Worm (Caenorhabditis elegans): ENCODE measurements around the gene C46F9.6.

Gene C46F9.6

ce11 chrII:1895278-1895677 is 2.8 kb upstream of the C46F9.6 start, which contains the start of gene C46F9.5:
Gene C46F9.5 (plus strand): TSS chrII:1895578.
- TF ChIP-seq ZK546.5 (tag; optimal IDR thresholded peaks at IDR 0.05), result no peak
- TF ChIP-seq mbf-1 (tag; optimal IDR thresholded peaks at IDR 0.05), result no peak
- no peak for TF ChIP-seq unc-62 (GFP tag; optimal IDR thresholded peaks at IDR 0.05)

- TF ChIP-seq alr-1 (tag; optimal IDR thresholded peaks at IDR 0.05) (no peak), elt-1 (tag; optimal IDR thresholded peaks at IDR 0.05) (no peak), nhr-129 (tag; optimal IDR thresholded peaks at IDR 0.05) (no peak), nhr-237 (tag; optimal IDR thresholded peaks at IDR 0.05) (no peak), dmd-4 (tag; optimal IDR thresholded peaks at IDR 0.05) (no peak), egl-27 (tag; optimal IDR thresholded peaks at IDR 0.05) (no peak), peb-1 (tag; optimal IDR thresholded peaks at IDR 0.05) (no peak), elt-3 (tag; optimal IDR thresholded peaks at IDR 0.05) (no peak), aly-2 (tag; optimal IDR thresholded peaks at IDR 0.05) (no peak), fos-1 (tag; optimal IDR thresholded peaks at IDR 0.05) (no peak), nhr-77 (tag; optimal IDR thresholded peaks at IDR 0.05) (no peak), sem-4 (tag; optimal IDR thresholded peaks at IDR 0.05) (no peak), skn-1 (tag; optimal IDR thresholded peaks at IDR 0.05) (no peak), nhr-25 (tag; optimal IDR thresholded peaks at IDR 0.05) (no peak), ztf-11 (tag; optimal IDR thresholded peaks at IDR 0.05) (no peak), nhr-12 (tag; optimal IDR thresholded peaks at IDR 0.05) (no peak), ZK546.5 (tag; optimal IDR thresholded peaks at IDR 0.05) (no peak), mbf-1 (tag; optimal IDR thresholded peaks at IDR 0.05) (no peak)
These were observed 2.3 kb upstream of the C46F9.6 start, which contains the start of gene math-25 for ce11 chrII:1895762-1896161. Gene math-25 (plus strand): TSS chrII:1896062.

ce11 chrII:1899934-1900333 is 1.9 kb downstream of the C46F9.6 start, which contains the start of gene math-24:
Gene math-24 (plus strand): TSS chrII:1900234.
- no peak for TF ChIP-seq snpc-4 (tag; optimal IDR thresholded peaks at IDR 0.05)
- TF ChIP-seq ceh-16 (tag; optimal IDR thresholded peaks at IDR 0.05), result no peak
- TF ChIP-seq aly-2 (tag; optimal IDR thresholded peaks at IDR 0.05), result no peak
- no peak for TF ChIP-seq ama-1 (optimal IDR thresholded peaks at IDR 0.05)
- no peak for TF ChIP-seq gmeb-1 (tag; optimal IDR thresholded peaks at IDR 0.05)
- TF ChIP-seq mdl-1 (tag; optimal IDR thresholded peaks at IDR 0.05), result no peak
- no peak for TF ChIP-seq egl-27 (tag; optimal IDR thresholded peaks at IDR 0.05)
- TF ChIP-seq ztf-1 (GFP tag; conservative IDR thresholded peaks at IDR 0.05), result no peak
- no peak for TF ChIP-seq nhr-6 (tag; optimal IDR thresholded peaks at IDR 0.05)
- TF ChIP-seq unc-55 (GFP tag; optimal IDR thresholded peaks at IDR 0.05), result no peak
- no peak for TF ChIP-seq elt-3 (tag; optimal IDR thresholded peaks at IDR 0.05)
- TF ChIP-seq peb-1 (tag; optimal IDR thresholded peaks at IDR 0.05), result no peak
- TF ChIP-seq mab-5 (tag; optimal IDR thresholded peaks at IDR 0.05), result no peak

- no peak for TF ChIP-seq peb-1 (tag; optimal IDR thresholded peaks at IDR 0.05)
- TF ChIP-seq mab-5 (tag; optimal IDR thresholded peaks at IDR 0.05), result no peak
- TF ChIP-seq elt-3 (tag; optimal IDR thresholded peaks at IDR 0.05), result no peak
- no peak for TF ChIP-seq mdl-1 (tag; optimal IDR thresholded peaks at IDR 0.05)
- TF ChIP-seq blmp-1 (tag; optimal IDR thresholded peaks at IDR 0.05; ENCODE audit: insufficient read depth), result no peak
These were observed 3.9 kb downstream of the C46F9.6 start, which contains the start of gene math-23 for ce11 chrII:1901981-1902380. Gene math-23 (plus strand): TSS chrII:1902281.

- TF ChIP-seq lin-13 (GFP tag; optimal IDR thresholded peaks at IDR 0.05) (no peak), fos-1 (tag; optimal IDR thresholded peaks at IDR 0.05) (peak; percentile 23)
These were observed 7.1 kb downstream of the C46F9.6 start, which contains the start of gene math-22 for ce11 chrII:1905104-1905503. Gene math-22 (plus strand): TSS chrII:1905404.

- no peak for TF ChIP-seq alr-1 (tag; optimal IDR thresholded peaks at IDR 0.05)
- TF ChIP-seq ztf-1 (GFP tag; conservative IDR thresholded peaks at IDR 0.05), result no peak
- no peak for TF ChIP-seq sma-3 (GFP tag; optimal IDR thresholded peaks at IDR 0.05)
- TF ChIP-seq ceh-82 (tag; optimal IDR thresholded peaks at IDR 0.05), result no peak
- no peak for TF ChIP-seq nhr-237 (tag; optimal IDR thresholded peaks at IDR 0.05)
These were observed 14.7 kb downstream of the C46F9.6 start, which contains the start of gene math-31 for ce11 chrII:1912741-1913140. Gene math-31 (minus strand): TSS chrII:1912841.
